Fruit fly (Drosophila melanogaster) whole organism, embryonic: ENCODE measurements around the gene bwa.
A peak's percentile ranks its signal among the peaks of the same experiment; 100 is the strongest.

Experiments used
- CG10543 ChIP-seq: fragments of 200-800 bp; sonication (Bioruptor generic); optimal IDR thresholded peaks from 3 replicates; lab custom pipeline; 2017; ENCODE audit warnings: missing biosample characterization, mild to moderate bottlenecking, missing genetic modification characterization, moderate library complexity
- CG10979 ChIP-seq: fragments of 200-800 bp; sonication (Bioruptor generic); optimal IDR thresholded peaks from 2 replicates; lab custom pipeline; 2018; ENCODE audit warnings: missing biosample characterization, mild to moderate bottlenecking, missing genetic modification characterization, moderate library complexity
- CG12236 ChIP-seq: fragments of 200-800 bp; sonication (Bioruptor generic); optimal IDR thresholded peaks from 2 replicates; lab custom pipeline; 2016; ENCODE audit warnings: missing biosample characterization, missing genetic modification characterization
- CG14441 ChIP-seq: fragments of 200-800 bp; sonication (Bioruptor generic); IDR thresholded peaks from 2 replicates; pipeline ENCODE4 v1.3.6; 2022; ENCODE audit warnings: missing biosample characterization, missing genetic modification characterization
- CG16779 ChIP-seq: fragments of 200-800 bp; sonication (Bioruptor generic); IDR thresholded peaks from 2 replicates; pipeline ENCODE4 v1.3.6; 2022; ENCODE audit warnings: missing biosample characterization, missing genetic modification characterization
- CG17328 ChIP-seq: fragments of 200-800 bp; sonication (Bioruptor generic); IDR thresholded peaks from 2 replicates; pipeline ENCODE4 v1.3.6; 2022; ENCODE audit warnings: missing biosample characterization, missing genetic modification characterization
- CG17359 ChIP-seq: fragments of 200-800 bp; sonication (Bioruptor generic); optimal IDR thresholded peaks from 3 replicates; lab custom pipeline; 2018; ENCODE audit warnings: missing biosample characterization, mild to moderate bottlenecking, missing genetic modification characterization, moderate library complexity
- CG17361 ChIP-seq: fragments of 200-800 bp; sonication (Bioruptor generic); IDR thresholded peaks from 3 replicates; pipeline ENCODE4 v1.3.6; 2022; ENCODE audit warnings: missing biosample characterization, missing genetic modification characterization
- CG2875 ChIP-seq: fragments of 200-800 bp; sonication (Bioruptor generic); optimal IDR thresholded peaks from 2 replicates; lab custom pipeline; 2017; ENCODE audit warnings: missing biosample characterization, mild to moderate bottlenecking, missing genetic modification characterization, missing genetic modification reagents
- CG30403 ChIP-seq: fragments of 200-800 bp; sonication (Bioruptor generic); optimal IDR thresholded peaks from 3 replicates; lab custom pipeline; 2016; ENCODE audit warnings: missing biosample characterization, missing genetic modification characterization
- CG31224 ChIP-seq: fragments of 200-800 bp; sonication (Bioruptor generic); IDR thresholded peaks from 2 replicates; pipeline ENCODE4 v1.3.6; 2022; ENCODE audit warnings: missing biosample characterization, missing genetic modification characterization
- CG3847 ChIP-seq: fragments of 200-800 bp; sonication (Bioruptor generic); IDR thresholded peaks from 2 replicates; pipeline ENCODE4 v1.3.6; 2022; ENCODE audit warnings: missing biosample characterization, missing genetic modification characterization
- CG4617 ChIP-seq: fragments of 200-800 bp; sonication (Bioruptor generic); optimal IDR thresholded peaks from 3 replicates; lab custom pipeline; 2016; ENCODE audit warnings: missing biosample characterization, missing genetic modification characterization, borderline replicate concordance
- CG4854 ChIP-seq: fragments of 200-800 bp; sonication (Bioruptor generic); optimal IDR thresholded peaks from 2 replicates; lab custom pipeline; 2016; ENCODE audit warnings: missing biosample characterization, missing genetic modification characterization, inconsistent platforms
- CG6654 ChIP-seq: fragments of 200-800 bp; sonication (Bioruptor generic); optimal IDR thresholded peaks from 2 replicates; lab custom pipeline; 2017; ENCODE audit warnings: missing biosample characterization, mild to moderate bottlenecking, missing genetic modification characterization
- CG6683 ChIP-seq: fragments of 200-800 bp; sonication (Bioruptor generic); optimal IDR thresholded peaks from 2 replicates; lab custom pipeline; 2017; ENCODE audit warnings: missing biosample characterization, mild to moderate bottlenecking, missing genetic modification characterization, missing genetic modification reagents
- CG7745 ChIP-seq: fragments of 200-800 bp; sonication (Bioruptor generic); optimal IDR thresholded peaks from 2 replicates; lab custom pipeline; 2018; ENCODE audit warnings: missing biosample characterization, mild to moderate bottlenecking, missing genetic modification characterization, moderate library complexity
- CG8089 ChIP-seq: fragments of 200-800 bp; sonication (Bioruptor generic); optimal IDR thresholded peaks from 3 replicates; lab custom pipeline; 2016; ENCODE audit warnings: missing biosample characterization, missing genetic modification characterization
- CG8765 ChIP-seq: fragments of 200-800 bp; sonication (Bioruptor generic); IDR thresholded peaks from 2 replicates; pipeline ENCODE4 v1.3.6; 2022; ENCODE audit warnings: missing biosample characterization, missing genetic modification characterization
- CG8924 ChIP-seq: fragments of 200-800 bp; optimal IDR thresholded peaks from 3 replicates; lab custom pipeline; 2019; ENCODE audit warnings: missing biosample characterization, mild to moderate bottlenecking, missing genetic modification characterization, moderate library complexity
- CG9876 ChIP-seq: fragments of 200-800 bp; sonication (Bioruptor generic); optimal IDR thresholded peaks from 2 replicates; lab custom pipeline; 2016; ENCODE audit warnings: missing biosample characterization, missing genetic modification characterization
- CG9932 ChIP-seq: fragments of 200-800 bp; sonication (Bioruptor generic); IDR thresholded peaks from 2 replicates; pipeline ENCODE4 v1.3.6; 2022; ENCODE audit warnings: missing biosample characterization, missing genetic modification characterization
- D ChIP-seq, 2 experiments: fragments of 200-800 bp in 1 of 2; fragments of >200 bp in 1 of 2; sonication (Bioruptor generic) in 1 of 2; optimal IDR thresholded peaks; 2 replicates in 1 of 2; 3 replicates in 1 of 2; lab custom pipeline; 2017; ENCODE audit warnings: mild to moderate bottlenecking in 1 of 2, missing biosample characterization in 1 of 2, missing genetic modification characterization in 1 of 2, missing genetic modification reagents in 1 of 2
- Dbx ChIP-seq: fragments of 200-800 bp; sonication (Bioruptor generic); IDR thresholded peaks from 3 replicates; pipeline ENCODE4 v1.3.6; 2022; ENCODE audit warnings: missing biosample characterization, missing genetic modification characterization
- Deaf1 ChIP-seq: fragments of 200-800 bp; optimal IDR thresholded peaks from 3 replicates; lab custom pipeline; 2019; ENCODE audit warnings: missing biosample characterization, mild to moderate bottlenecking, missing genetic modification characterization, moderate library complexity
- Doc2 ChIP-seq: fragments of 200-800 bp; sonication (Bioruptor generic); IDR thresholded peaks from 2 replicates; pipeline ENCODE4 v1.3.6; 2022; ENCODE audit warnings: missing biosample characterization, missing genetic modification characterization
- Dp ChIP-seq: fragments of 200-800 bp; sonication (Bioruptor generic); optimal IDR thresholded peaks from 2 replicates; lab custom pipeline; 2018; ENCODE audit warnings: missing biosample characterization, mild to moderate bottlenecking, missing genetic modification characterization, moderate library complexity
- Drgx ChIP-seq: fragments of 200-800 bp; sonication (Bioruptor generic); IDR thresholded peaks from 2 replicates; pipeline ENCODE4 v1.3.6; 2022; ENCODE audit warnings: missing biosample characterization, missing genetic modification characterization
- E2f2 ChIP-seq: fragments of 200-800 bp; sonication (Bioruptor generic); IDR thresholded peaks from 2 replicates; pipeline ENCODE4 v1.3.6; 2022; ENCODE audit warnings: missing biosample characterization, missing genetic modification characterization
- GATAe ChIP-seq: fragments of 200-800 bp; sonication (Bioruptor generic); conservative IDR thresholded peaks from 2 replicates; pipeline ENCODE4 v1.3.6; 2022; ENCODE audit warnings: missing biosample characterization, missing genetic modification characterization
- Gsc ChIP-seq: fragments of 200-800 bp; sonication (Bioruptor generic); IDR thresholded peaks from 2 replicates; pipeline ENCODE4 v1.3.6; 2022; ENCODE audit warnings: missing biosample characterization, missing genetic modification characterization
- Gug ChIP-seq: fragments of 200-800 bp; sonication (Bioruptor generic); IDR thresholded peaks from 4 replicates; pipeline ENCODE4 v1.3.6; 2022; ENCODE audit warnings: missing biosample characterization, missing genetic modification characterization
- Hey ChIP-seq: fragments of 200-800 bp; sonication (Bioruptor generic); optimal IDR thresholded peaks from 3 replicates; lab custom pipeline; 2018; ENCODE audit warnings: missing biosample characterization, mild to moderate bottlenecking, missing genetic modification characterization
- Stat92E ChIP-seq, 3 experiments: fragments of >200 bp in 2 of 3; fragments of 200-800 bp in 1 of 3; sonication (Bioruptor generic) in 1 of 3; optimal IDR thresholded peaks; 2 replicates each; lab custom pipeline; 2017 to 2019; ENCODE audit warnings: missing biosample characterization in 3 of 3, missing genetic modification characterization in 3 of 3, mild to moderate bottlenecking in 1 of 3, moderate library complexity in 1 of 3
- Xrp1 ChIP-seq: fragments of 200-800 bp; sonication (Bioruptor generic); IDR thresholded peaks from 2 replicates; pipeline ENCODE4 v1.3.6; 2022; ENCODE audit warnings: missing biosample characterization, missing genetic modification characterization
- chif ChIP-seq, 2 experiments: fragments of 200-800 bp; sonication (Bioruptor generic); optimal IDR thresholded peaks; 3 replicates each; lab custom pipeline; 2016; ENCODE audit warnings: missing biosample characterization in 2 of 2, missing genetic modification characterization in 2 of 2
- chinmo ChIP-seq: fragments of 200-800 bp; sonication (Bioruptor generic); IDR thresholded peaks from 4 replicates; pipeline ENCODE4 v1.3.6; 2022; ENCODE audit warnings: missing biosample characterization, missing genetic modification characterization; ENCODE audit not compliant: partially characterized antibody
- dysf ChIP-seq: fragments of 200-800 bp; sonication (Bioruptor generic); IDR thresholded peaks from 3 replicates; pipeline ENCODE4 v1.3.6; 2022; ENCODE audit warnings: missing biosample characterization, missing genetic modification characterization
- fd3F ChIP-seq: fragments of 200-800 bp; sonication (Bioruptor generic); optimal IDR thresholded peaks from 2 replicates; lab custom pipeline; 2018; ENCODE audit warnings: missing biosample characterization, mild to moderate bottlenecking, missing genetic modification characterization, moderate library complexity
- fu2 ChIP-seq: fragments of 200-800 bp; sonication (Bioruptor generic); optimal IDR thresholded peaks from 2 replicates; lab custom pipeline; 2016; ENCODE audit warnings: missing biosample characterization, missing genetic modification characterization
- gce ChIP-seq: fragments of 200-800 bp; sonication (Bioruptor generic); IDR thresholded peaks from 3 replicates; pipeline ENCODE4 v1.3.6; 2022; ENCODE audit warnings: missing biosample characterization, missing genetic modification characterization
- grau ChIP-seq: fragments of 200-800 bp; optimal IDR thresholded peaks from 3 replicates; lab custom pipeline; 2019; ENCODE audit warnings: missing biosample characterization, mild to moderate bottlenecking, missing genetic modification characterization, moderate library complexity
- h ChIP-seq: fragments of >200 bp; optimal IDR thresholded peaks from 2 replicates; lab custom pipeline; 2017
- kah ChIP-seq: fragments of 200-800 bp; sonication (Bioruptor generic); optimal IDR thresholded peaks from 2 replicates; lab custom pipeline; 2018; ENCODE audit warnings: missing biosample characterization, mild to moderate bottlenecking, missing genetic modification characterization
- nerfin-2 ChIP-seq: fragments of 200-800 bp; sonication (Bioruptor generic); IDR thresholded peaks from 2 replicates; pipeline ENCODE4 v1.3.6; 2022; ENCODE audit warnings: missing biosample characterization, missing genetic modification characterization; ENCODE audit not compliant: partially characterized antibody
- sima ChIP-seq: fragments of 200-800 bp; sonication (Bioruptor generic); optimal IDR thresholded peaks from 2 replicates; lab custom pipeline; 2016; ENCODE audit warnings: missing biosample characterization, missing genetic modification characterization
- sisA ChIP-seq: fragments of 200-800 bp; sonication (Bioruptor generic); IDR thresholded peaks from 2 replicates; pipeline ENCODE4 v1.3.6; 2022; ENCODE audit warnings: missing biosample characterization, missing genetic modification characterization
- wor ChIP-seq: fragments of 200-800 bp; sonication (Bioruptor generic); IDR thresholded peaks from 2 replicates; pipeline ENCODE4 v1.3.6; 2022; ENCODE audit warnings: missing biosample characterization, missing genetic modification characterization
- zfh2 ChIP-seq: fragments of 200-800 bp; sonication (Bioruptor generic); optimal IDR thresholded peaks from 2 replicates; lab custom pipeline; 2016; ENCODE audit warnings: missing biosample characterization, missing genetic modification characterization

Gene bwa

DNA sequence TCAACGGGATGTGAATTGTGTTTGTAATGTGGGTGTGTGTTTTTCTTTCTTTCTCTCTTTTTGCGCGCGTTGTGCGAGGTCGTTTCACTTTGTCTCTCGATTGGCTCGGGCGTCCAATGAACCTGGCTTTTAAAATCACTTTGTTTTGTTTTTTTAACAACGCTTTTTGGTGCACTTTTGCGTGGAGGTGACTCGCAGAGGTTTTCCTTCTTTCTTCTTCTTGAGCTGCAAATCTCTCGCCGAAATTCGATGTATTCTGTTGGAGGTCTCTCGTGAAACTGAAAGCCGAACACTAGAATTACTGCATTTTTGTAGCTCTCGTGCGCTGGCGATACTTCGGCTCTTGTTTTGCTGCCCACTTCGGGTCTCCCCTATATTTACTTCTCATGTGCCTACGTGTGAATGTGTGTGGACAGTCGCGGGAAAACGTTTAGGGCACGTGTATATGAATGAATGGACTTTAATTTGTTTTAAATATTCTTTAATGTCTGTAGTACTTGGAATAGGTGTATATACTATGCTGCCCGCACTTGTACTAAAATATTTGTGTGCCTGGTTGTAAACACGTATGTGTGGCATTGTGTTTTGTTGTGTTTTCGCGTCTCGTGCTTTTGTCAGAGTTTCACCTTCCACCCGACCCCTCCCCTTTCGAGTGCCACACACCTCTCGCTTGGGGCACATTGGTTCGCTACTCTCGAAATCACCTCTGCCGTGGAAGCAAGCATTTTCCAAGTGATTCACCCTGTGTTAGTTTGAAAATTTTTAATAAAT, 18.8 kb downstream of the bwa start, which contains the start of gene fok (continued):
- TF ChIP-seq Xrp1 (peak; percentile 96), CG31224 (GFP tag; lab: Robert Waterston, UW) (peak; percentile 84), CG7745 (tag; lab: Kevin White, UChicago) (peak; percentile 48), CG8089 (GFP tag; lab: Kevin White, UChicago) (peak; percentile 90), CG17361 (GFP tag; lab: Robert Waterston, UW) (peak; percentile 96), CG12236 (GFP tag; lab: Kevin White, UChicago) (peak; percentile 87), grau (tag; lab: Kevin White, UChicago) (peak; percentile 96), kah (GFP tag; lab: Kevin White, UChicago) (peak; percentile 91), nerfin-2 (GFP tag; lab: Robert Waterston, UW) (no peak; the same call in 1 of the 2 replicates), CG9876 (peak; percentile 91), CG8765 (GFP tag; lab: Robert Waterston, UW) (peak; percentile 85), CG3847 (GFP tag; lab: Robert Waterston, UW) (peak; percentile 95), Gsc (GFP tag; lab: Robert Waterston, UW) (no peak; the same call in 1 of the 2 replicates), CG16779 (GFP tag; lab: Robert Waterston, UW) (peak; percentile 80; the same call in 1 of the 2 replicates), CG17328 (GFP tag; lab: Robert Waterston, UW) (peak; percentile 90), CG10979 (peak; percentile 96), sisA (GFP tag; lab: Robert Waterston, UW) (peak; percentile 91), Stat92E (GFP tag; optimal IDR thresholded peaks at IDR 0.05; lab: Kevin White, UChicago) (peak in 1 of 3 experiments; percentile 95), fd3F (GFP tag; lab: Kevin White, UChicago) (peak; percentile 93), Gug (GFP tag; lab: Robert Waterston, UW) (peak; percentile 92), Deaf1 (tag; lab: Kevin White, UChicago) (peak; percentile 100), sima (peak; percentile 73), E2f2 (GFP tag; lab: Robert Waterston, UW) (peak; percentile 81), CG17359 (tag; lab: Kevin White, UChicago) (peak; percentile 96), CG10543 (GFP tag; lab: Kevin White, UChicago) (peak; percentile 100), Hey (tag; lab: Kevin White, UChicago) (peak; percentile 86), CG4617 (GFP tag; lab: Kevin White, UChicago) (peak; percentile 79), CG14441 (GFP tag; lab: Robert Waterston, UW) (peak; percentile 92), chinmo (GFP tag; lab: Robert Waterston, UW) (peak; percentile 88), h (lab: Kevin White, UChicago) (no peak), fu2 (GFP tag; lab: Kevin White, UChicago) (peak; percentile 92), dysf (GFP tag; lab: Robert Waterston, UW) (peak; percentile 98), chif (GFP tag; optimal IDR thresholded peaks at IDR 0.05; lab: Kevin White, UChicago) (peak; percentile 94 to 96), Dp (GFP tag; lab: Kevin White, UChicago) (peak; percentile 26), Drgx (peak; percentile 97), CG30403 (GFP tag; lab: Kevin White, UChicago) (peak; percentile 97), CG6683 (GFP tag; lab: Kevin White, UChicago) (peak; percentile 96), gce (peak; percentile 78), CG9932 (GFP tag; lab: Robert Waterston, UW) (peak; percentile 96), zfh2 (GFP tag; lab: Kevin White, UChicago) (peak; percentile 94), CG6654 (GFP tag; lab: Kevin White, UChicago) (peak; percentile 83), CG8924 (tag; lab: Kevin White, UChicago) (peak; percentile 98), CG2875 (GFP tag; lab: Kevin White, UChicago) (peak; percentile 95), CG4854 (GFP tag; lab: Kevin White, UChicago) (peak; percentile 91), D (optimal IDR thresholded peaks at IDR 0.05; lab: Kevin White, UChicago) (no peak), D (GFP tag; optimal IDR thresholded peaks at IDR 0.05; lab: Kevin White, UChicago) (peak; percentile 97), Doc2 (GFP tag; lab: Robert Waterston, UW) (peak; percentile 52), GATAe (GFP tag; lab: Robert Waterston, UW) (peak; percentile 83; the same call in 1 of the 2 replicates), Dbx (GFP tag; lab: Robert Waterston, UW) (peak; percentile 96), wor (peak; percentile 91)
